Fruit fly (Drosophila melanogaster): ENCODE data around the gene CG5984.

Gene CG5984

dm6 chr3R:27217465-27218059 is 30.2 kb downstream of the CG5984 start (continued):
- TF ChIP-seq usp (GFP tag; optimal IDR thresholded peaks at IDR 0.05) (no peak), ey (GFP tag; optimal IDR thresholded peaks at IDR 0.05) (peak; percentile 66), Abd-B (GFP tag; optimal IDR thresholded peaks at IDR 0.05) (no peak), Jra (GFP tag; optimal IDR thresholded peaks at IDR 0.05) (peak; percentile 32), brk (GFP tag; optimal IDR thresholded peaks at IDR 0.05) (peak; percentile 67), HLH106 (tag; optimal IDR thresholded peaks at IDR 0.05) (peak; percentile 64)

- TF ChIP-seq CrebA (GFP tag; optimal IDR thresholded peaks at IDR 0.05; ENCODE audit: borderline replicate concordance) (no peak), brk (GFP tag; optimal IDR thresholded peaks at IDR 0.05) (no peak), CG9705 (GFP tag; optimal IDR thresholded peaks at IDR 0.05) (no peak), h (GFP tag; optimal IDR thresholded peaks at IDR 0.05) (peak; percentile 0), Jra (GFP tag; optimal IDR thresholded peaks at IDR 0.05) (no peak), Dif (GFP tag; optimal IDR thresholded peaks at IDR 0.05; ENCODE audit: partially characterized antibody) (no peak), dsf (GFP tag; optimal IDR thresholded peaks at IDR 0.05; ENCODE audit: borderline replicate concordance) (no peak), dmrt93B (GFP tag; optimal IDR thresholded peaks at IDR 0.05) (peak; percentile 6), Abd-B (GFP tag; optimal IDR thresholded peaks at IDR 0.05) (no peak), woc (GFP tag; optimal IDR thresholded peaks at IDR 0.05) (peak; percentile 47)
Observed at dm6 chr3R:27214949-27215348, 32.8 kb downstream of the CG5984 start.

- TF ChIP-seq CG32264 (GFP tag; optimal IDR thresholded peaks at IDR 0.05) (no peak), Vsx2 (GFP tag; optimal IDR thresholded peaks at IDR 0.05; ENCODE audit: partially characterized antibody) (no peak), Dif (GFP tag; optimal IDR thresholded peaks at IDR 0.05; ENCODE audit: partially characterized antibody) (no peak), OdsH (GFP tag; optimal IDR thresholded peaks at IDR 0.05) (no peak), HLH106 (tag; optimal IDR thresholded peaks at IDR 0.05) (no peak), brk (GFP tag; optimal IDR thresholded peaks at IDR 0.05) (no peak), br (GFP tag; optimal IDR thresholded peaks at IDR 0.05) (no peak), GATAd (GFP tag; optimal IDR thresholded peaks at IDR 0.05) (no peak), sv (GFP tag; optimal IDR thresholded peaks at IDR 0.05) (no peak), N (GFP tag; optimal IDR thresholded peaks at IDR 0.05) (no peak), Jra (GFP tag; optimal IDR thresholded peaks at IDR 0.05) (no peak), psq (GFP tag; optimal IDR thresholded peaks at IDR 0.05) (no peak), pan (optimal IDR thresholded peaks at IDR 0.05) (no peak), fru (GFP tag; optimal IDR thresholded peaks at IDR 0.05) (no peak), lola (GFP tag; optimal IDR thresholded peaks at IDR 0.05) (no peak), usp (GFP tag; optimal IDR thresholded peaks at IDR 0.05) (no peak)
Observed at dm6 chr3R:27212979-27213580, 34.7 kb downstream of the CG5984 start.

- no peak for TF ChIP-seq ey (GFP tag; optimal IDR thresholded peaks at IDR 0.05)
- TF ChIP-seq Sp1 (GFP tag; optimal IDR thresholded peaks at IDR 0.05) = no peak
- no peak for TF ChIP-seq dmrt93B (GFP tag; optimal IDR thresholded peaks at IDR 0.05)
- no peak for TF ChIP-seq HLH106 (tag; optimal IDR thresholded peaks at IDR 0.05)
- no peak for TF ChIP-seq Myc (optimal IDR thresholded peaks at IDR 0.05)
Observed at dm6 chr3R:27209561-27210275, 38.1 kb downstream of the CG5984 start.

- TF ChIP-seq Hr83 (GFP tag; optimal IDR thresholded peaks at IDR 0.05; ENCODE audit: poor library complexity, severe bottlenecking) (peak; percentile 44), Hr78 (GFP tag; optimal IDR thresholded peaks at IDR 0.05) (no peak)
Observed at dm6 chr3R:27208724-27209343, 39.0 kb downstream of the CG5984 start.

Measured in whole organism, wandering third instar larva.